Worm (Caenorhabditis elegans) whole organism, L3 larva: ENCODE measurements around the gene Y57A10C.8.
"Not testable (repeated sequence)": the region's sequence is repeated elsewhere in the genome, so short reads cannot be mapped to it uniquely, and the experiment has no call there.

Source experiments
- R02D3.7 ChIP-seq: fragments of 150-350 bp; optimal IDR thresholded peaks from 2 replicates; lab custom pipeline; 2014; ENCODE audit warnings: missing biosample characterization, missing genetic modification characterization
- ZK546.5 ChIP-seq: sonication (generic microtip); optimal IDR thresholded peaks from 2 replicates; lab custom pipeline; 2017; ENCODE audit warnings: missing biosample characterization, missing genetic modification characterization
- aly-2 ChIP-seq: fragments of 150-350 bp; optimal IDR thresholded peaks from 2 replicates; lab custom pipeline; 2014; ENCODE audit warnings: missing biosample characterization, missing genetic modification characterization
- ama-1 ChIP-seq: fragments of 150-350 bp; optimal IDR thresholded peaks from 2 replicates; lab custom pipeline; 2018
- ceh-16 ChIP-seq: sonication (generic microtip); optimal IDR thresholded peaks from 2 replicates; lab custom pipeline; 2017; ENCODE audit warnings: missing biosample characterization, missing genetic modification characterization
- ceh-82 ChIP-seq: fragments of 150-350 bp; optimal IDR thresholded peaks from 2 replicates; lab custom pipeline; 2014; ENCODE audit warnings: missing biosample characterization, missing genetic modification characterization
- daf-12 ChIP-seq: fragments of 150-350 bp; optimal IDR thresholded peaks from 2 replicates; lab custom pipeline; 2014; ENCODE audit warnings: missing biosample characterization, missing genetic modification reagents, missing genetic modification characterization
- egl-27 ChIP-seq: sonication (generic microtip); optimal IDR thresholded peaks from 4 replicates; lab custom pipeline; 2017; ENCODE audit warnings: missing biosample characterization, missing genetic modification reagents, missing genetic modification characterization
- egl-5 ChIP-seq: fragments of 150-350 bp; optimal IDR thresholded peaks from 2 replicates; lab custom pipeline; 2017; ENCODE audit warnings: missing biosample characterization, missing genetic modification reagents, missing genetic modification characterization, inconsistent platforms
- elt-1 ChIP-seq: fragments of 150-350 bp; optimal IDR thresholded peaks from 2 replicates; lab custom pipeline; 2014; ENCODE audit warnings: missing biosample characterization, missing genetic modification characterization
- elt-3 ChIP-seq, 3 experiments: fragments of 150-350 bp in 1 of 3; sonication (generic microtip) in 2 of 3; optimal IDR thresholded peaks; 2 replicates in 2 of 3; 4 replicates in 1 of 3; lab custom pipeline; 2014 to 2017; ENCODE audit warnings: missing biosample characterization in 3 of 3, missing genetic modification characterization in 3 of 3
- fkh-10 ChIP-seq: sonication (generic microtip); optimal IDR thresholded peaks from 2 replicates; lab custom pipeline; 2017; ENCODE audit warnings: missing biosample characterization, missing genetic modification reagents, missing genetic modification characterization
- fkh-2 ChIP-seq: fragments of 150-350 bp; optimal IDR thresholded peaks from 2 replicates; lab custom pipeline; 2014; ENCODE audit warnings: missing biosample characterization, missing genetic modification reagents, missing genetic modification characterization
- fos-1 ChIP-seq: fragments of 150-350 bp; optimal IDR thresholded peaks from 2 replicates; lab custom pipeline; 2014; ENCODE audit warnings: missing biosample characterization, missing genetic modification characterization
- hmg-11 ChIP-seq: sonication (generic microtip); optimal IDR thresholded peaks from 2 replicates; lab custom pipeline; 2016; ENCODE audit warnings: missing genetic modification characterization, missing compliant biosample characterization
- jun-1 ChIP-seq: fragments of 150-350 bp; optimal IDR thresholded peaks from 2 replicates; lab custom pipeline; 2014; ENCODE audit warnings: missing biosample characterization, missing genetic modification reagents, missing genetic modification characterization
- lin-39 ChIP-seq: fragments of 150-350 bp; optimal IDR thresholded peaks from 2 replicates; lab custom pipeline; 2018; ENCODE audit warnings: missing biosample characterization, missing genetic modification reagents, missing genetic modification characterization
- nfya-1 ChIP-seq: sonication (generic microtip); optimal IDR thresholded peaks from 2 replicates; lab custom pipeline; 2017; ENCODE audit warnings: missing genetic modification characterization, mild to moderate bottlenecking, missing compliant biosample characterization, antibody characterized with exemption, moderate library complexity; ENCODE audit not compliant: insufficient read depth
- nhr-11 ChIP-seq: fragments of 150-350 bp; optimal IDR thresholded peaks from 2 replicates; lab custom pipeline; 2014; ENCODE audit warnings: missing biosample characterization, missing genetic modification characterization
- nhr-23 ChIP-seq: fragments of 150-350 bp; optimal IDR thresholded peaks from 2 replicates; lab custom pipeline; 2014; ENCODE audit warnings: missing biosample characterization, missing genetic modification reagents, missing genetic modification characterization
- nhr-237 ChIP-seq: fragments of 150-350 bp; optimal IDR thresholded peaks from 2 replicates; lab custom pipeline; 2014; ENCODE audit warnings: missing biosample characterization, missing genetic modification characterization
- nhr-28 ChIP-seq: fragments of 150-350 bp; optimal IDR thresholded peaks from 2 replicates; lab custom pipeline; 2014; ENCODE audit warnings: missing biosample characterization, missing genetic modification characterization
- nhr-67 ChIP-seq: fragments of 150-350 bp; optimal IDR thresholded peaks from 2 replicates; lab custom pipeline; 2014; ENCODE audit warnings: missing biosample characterization, missing genetic modification characterization
- nhr-76 ChIP-seq: fragments of 150-350 bp; sonication (generic microtip); optimal IDR thresholded peaks from 5 replicates; lab custom pipeline; 2014; ENCODE audit warnings: missing biosample characterization, missing genetic modification characterization
- nhr-77 ChIP-seq: fragments of 150-350 bp; optimal IDR thresholded peaks from 2 replicates; lab custom pipeline; 2014; ENCODE audit warnings: missing biosample characterization, missing genetic modification characterization
- pha-4 ChIP-seq: fragments of 150-350 bp; optimal IDR thresholded peaks from 2 replicates; lab custom pipeline; 2014; ENCODE audit warnings: missing biosample characterization, missing genetic modification reagents, missing genetic modification characterization
- pqm-1 ChIP-seq: fragments of 150-350 bp; optimal IDR thresholded peaks from 2 replicates; lab custom pipeline; 2017; ENCODE audit warnings: missing biosample characterization, missing genetic modification characterization, inconsistent platforms
- skn-1 ChIP-seq: fragments of 150-350 bp; optimal IDR thresholded peaks from 2 replicates; lab custom pipeline; 2014; ENCODE audit warnings: missing biosample characterization, missing genetic modification characterization
- snpc-4 ChIP-seq: fragments of 150-350 bp; optimal IDR thresholded peaks from 2 replicates; lab custom pipeline; 2014; ENCODE audit warnings: missing biosample characterization, missing genetic modification characterization
- unc-39 ChIP-seq: sonication (generic microtip); optimal IDR thresholded peaks from 4 replicates; lab custom pipeline; 2017; ENCODE audit warnings: missing biosample characterization, missing genetic modification characterization
- unc-62 ChIP-seq: fragments of 150-350 bp; sonication (generic microtip); optimal IDR thresholded peaks from 4 replicates; lab custom pipeline; 2014; ENCODE audit warnings: missing biosample characterization, missing genetic modification reagents, missing genetic modification characterization
- zag-1 ChIP-seq: fragments of 150-350 bp; optimal IDR thresholded peaks from 2 replicates; lab custom pipeline; 2014; ENCODE audit warnings: missing biosample characterization, missing genetic modification characterization
- ztf-11 ChIP-seq: fragments of 150-350 bp; optimal IDR thresholded peaks from 2 replicates; lab custom pipeline; 2014; ENCODE audit warnings: missing biosample characterization, missing genetic modification characterization

Y57A10C.8 gene

ce11 chrII:12444679-12445376 is 15.2 kb upstream of the Y57A10C.8 start, which contains the start of the genes W05H5.1 and pitr-6:
Gene W05H5.1 (minus strand): TSS chrII:12444779.
Gene pitr-6 (plus strand): TSS chrII:12445326.
- TF ChIP-seq nhr-76 (tag; lab: Kevin White, UChicago) (no peak), jun-1 (tag; lab: Kevin White, UChicago) (no peak), nhr-11 (tag; lab: Kevin White, UChicago) (no peak), elt-3 (tag; optimal IDR thresholded peaks at IDR 0.05; lab: Kevin White, UChicago) (no peak), daf-12 (no peak), pha-4 (tag; lab: Kevin White, UChicago) (no peak), egl-5 (no peak), zag-1 (no peak), ceh-16 (tag; lab: Kevin White, UChicago) (no peak), nfya-1 (tag; lab: Kevin White, UChicago) (no peak), fos-1 (no peak), ceh-82 (tag; lab: Kevin White, UChicago) (no peak), nhr-67 (tag; lab: Kevin White, UChicago) (no peak), skn-1 (tag; lab: Kevin White, UChicago) (no peak), fkh-2 (tag; lab: Kevin White, UChicago) (no peak), nhr-237 (tag; lab: Kevin White, UChicago) (no peak), R02D3.7 (tag; lab: Kevin White, UChicago) (no peak), unc-62 (GFP tag; lab: Kevin White, UChicago) (no peak), lin-39 (tag; lab: Kevin White, UChicago) (no peak), fkh-10 (GFP tag; lab: Kevin White, UChicago) (no peak)

ce11 chrII:12441164-12441563 is 11.5 kb upstream of the Y57A10C.8 start, which contains the start of gene Y57A10C.10:
Gene Y57A10C.10 (minus strand): TSS chrII:12441264.
- TF ChIP-seq nhr-67 (tag; lab: Kevin White, UChicago); ZK546.5; ama-1: not testable (repeated sequence)

ce11 chrII:12438441-12438840 is 8.8 kb upstream of the Y57A10C.8 start, which contains the start of gene Y57A10C.9:
Gene Y57A10C.9 (minus strand): TSS chrII:12438541.
- TF ChIP-seq unc-62 (GFP tag; lab: Kevin White, UChicago): no peak
- TF ChIP-seq nhr-23 (tag; lab: Kevin White, UChicago): no peak
- no peak for TF ChIP-seq elt-1 (tag; lab: Kevin White, UChicago)
- no peak for TF ChIP-seq ceh-16 (tag; lab: Kevin White, UChicago)
- no peak for TF ChIP-seq ztf-11 (tag; lab: Kevin White, UChicago)
- no peak for TF ChIP-seq elt-3 (tag; optimal IDR thresholded peaks at IDR 0.05; lab: Kevin White, UChicago)
- TF ChIP-seq nhr-67 (tag; lab: Kevin White, UChicago): no peak

ce11 chrII:12436717-12437116 is 7.1 kb upstream of the Y57A10C.8 start:
- TF ChIP-seq aly-2 (tag; lab: Kevin White, UChicago) (no peak), nhr-77 (tag; lab: Kevin White, UChicago) (no peak), daf-12 (no peak), egl-5 (no peak), unc-39 (tag; lab: Kevin White, UChicago) (no peak)

- no peak for TF ChIP-seq skn-1 (tag; lab: Kevin White, UChicago)
- TF ChIP-seq nhr-11 (tag; lab: Kevin White, UChicago): no peak
- no peak for TF ChIP-seq jun-1 (tag; lab: Kevin White, UChicago)
- TF ChIP-seq fkh-2 (tag; lab: Kevin White, UChicago): no peak
- no peak for TF ChIP-seq nhr-67 (tag; lab: Kevin White, UChicago)
- no peak for TF ChIP-seq pqm-1
- TF ChIP-seq nhr-28 (tag; lab: Kevin White, UChicago): no peak
- no peak for TF ChIP-seq snpc-4 (tag; lab: Kevin White, UChicago)
- no peak for TF ChIP-seq daf-12
- no peak for TF ChIP-seq nfya-1 (tag; lab: Kevin White, UChicago)
- no peak for TF ChIP-seq nhr-237 (tag; lab: Kevin White, UChicago)
- no peak for TF ChIP-seq ama-1
- TF ChIP-seq egl-27 (tag; lab: Kevin White, UChicago): no peak
- no peak for TF ChIP-seq hmg-11 (tag; lab: Kevin White, UChicago)
- TF ChIP-seq, all 47 proteins: peak for 0
Measured at ce11 chrII:12435202-12435872, 5.7 kb upstream of the Y57A10C.8 start.
